Worm (Caenorhabditis elegans) whole organism, young adult: Measurements from ENCODE around the gene sra-27.

Experiments
- B0019.2 ChIP-seq: fragments of 200-800 bp; sonication (Bioruptor generic); conservative IDR thresholded peaks from 2 replicates; pipeline ENCODE4 v1.3.6; 2022; ENCODE audit warnings: missing genetic modification reagents, missing genetic modification characterization, missing compliant biosample characterization
- B0035.1 ChIP-seq: sonication (generic microtip); optimal IDR thresholded peaks from 2 replicates; lab custom pipeline; 2016; ENCODE audit warnings: missing genetic modification characterization, mild to moderate bottlenecking, missing compliant biosample characterization, missing genotype, missing genetic modification reagents
- F39B2.1 ChIP-seq: fragments of 200-800 bp; sonication (Bioruptor generic); IDR thresholded peaks from 2 replicates; pipeline ENCODE4 v1.3.6; 2022; ENCODE audit warnings: missing genetic modification reagents, missing genetic modification characterization, missing compliant biosample characterization
- Y56A3A.18 ChIP-seq: fragments of 200-800 bp; sonication (Bioruptor generic); IDR thresholded peaks from 2 replicates; pipeline ENCODE4 v1.3.6; 2022; ENCODE audit warnings: missing genetic modification reagents, missing genetic modification characterization, missing compliant biosample characterization
- ZK185.1 ChIP-seq: sonication (generic microtip); optimal IDR thresholded peaks from 2 replicates; lab custom pipeline; 2016; ENCODE audit warnings: mild to moderate bottlenecking, missing genetic modification characterization, missing compliant biosample characterization; ENCODE audit not compliant: poor library complexity, severe bottlenecking
- attf-5 ChIP-seq: fragments of 200-800 bp; sonication (Bioruptor generic); optimal IDR thresholded peaks from 2 replicates; lab custom pipeline; 2018; ENCODE audit warnings: mild to moderate bottlenecking, missing genetic modification characterization, missing compliant biosample characterization
- attf-6 ChIP-seq: fragments of 200-800 bp; sonication (Bioruptor generic); IDR thresholded peaks from 2 replicates; pipeline ENCODE4 v1.3.6; 2022; ENCODE audit warnings: missing genetic modification reagents, missing genetic modification characterization, missing compliant biosample characterization
- bed-2 ChIP-seq: fragments of 200-800 bp; sonication (Bioruptor generic); IDR thresholded peaks from 2 replicates; pipeline ENCODE4 v1.3.6; 2022; ENCODE audit warnings: missing genetic modification reagents, missing genetic modification characterization, missing compliant biosample characterization
- ccch-3 ChIP-seq: fragments of 200-800 bp; sonication (Bioruptor generic); optimal IDR thresholded peaks from 2 replicates; lab custom pipeline; 2018; ENCODE audit warnings: mild to moderate bottlenecking, missing genetic modification characterization, missing compliant biosample characterization
- cebp-1 ChIP-seq, 2 experiments: fragments of 200-800 bp in 1 of 2; sonication (Bioruptor generic) in 1 of 2; sonication (generic microtip) in 1 of 2; IDR thresholded peaks in 1 of 2; optimal IDR thresholded peaks in 1 of 2; 2 replicates each; pipeline versions ENCODE4 v1.3.6 to Lab custom; 2017 to 2022; ENCODE audit warnings: missing compliant biosample characterization in 2 of 2, missing genetic modification characterization in 2 of 2, mild to moderate bottlenecking in 1 of 2, missing genetic modification reagents in 1 of 2, moderate library complexity in 1 of 2
- dpl-1 ChIP-seq: fragments of 150-350 bp; optimal IDR thresholded peaks from 2 replicates; lab custom pipeline; 2014; ENCODE audit warnings: missing biosample characterization, missing genetic modification reagents, missing genetic modification characterization
- efl-1 ChIP-seq: fragments of 150-350 bp; optimal IDR thresholded peaks from 2 replicates; lab custom pipeline; 2014; ENCODE audit warnings: missing biosample characterization, missing genetic modification reagents, missing genetic modification characterization
- egrh-3 ChIP-seq: fragments of 200-800 bp; sonication (Bioruptor generic); IDR thresholded peaks from 2 replicates; pipeline ENCODE4 v1.3.6; 2022; ENCODE audit warnings: missing genetic modification reagents, missing genetic modification characterization, missing compliant biosample characterization
- gei-17 ChIP-seq: fragments of 200-800 bp; sonication (Bioruptor generic); optimal IDR thresholded peaks from 2 replicates; lab custom pipeline; 2018; ENCODE audit warnings: mild to moderate bottlenecking, missing genetic modification characterization, missing compliant biosample characterization
- him-1 ChIP-seq: sonication (generic microtip); optimal IDR thresholded peaks from 2 replicates; lab custom pipeline; 2016; ENCODE audit warnings: missing genotype, missing genetic modification reagents, missing genetic modification characterization, missing compliant biosample characterization
- hlh-26 ChIP-seq: fragments of 200-800 bp; sonication (Bioruptor generic); conservative IDR thresholded peaks from 2 replicates; pipeline ENCODE4 v1.3.6; 2022; ENCODE audit warnings: missing genetic modification reagents, missing genetic modification characterization, missing compliant biosample characterization
- lin-26 ChIP-seq: fragments of 200-800 bp; sonication (Bioruptor generic); IDR thresholded peaks from 2 replicates; pipeline ENCODE4 v1.3.6; 2022; ENCODE audit warnings: missing genetic modification reagents, missing genetic modification characterization, missing compliant biosample characterization
- madf-3 ChIP-seq: fragments of 200-800 bp; sonication (Bioruptor generic); IDR thresholded peaks from 2 replicates; pipeline ENCODE4 v1.3.6; 2022; ENCODE audit warnings: missing genetic modification reagents, missing genetic modification characterization, missing compliant biosample characterization
- madf-8 ChIP-seq: fragments of 200-800 bp; sonication (Bioruptor generic); conservative IDR thresholded peaks from 2 replicates; pipeline ENCODE4 v1.3.6; 2022; ENCODE audit warnings: missing genetic modification reagents, missing genetic modification characterization, missing compliant biosample characterization
- mxl-1 ChIP-seq: sonication (generic microtip); optimal IDR thresholded peaks from 2 replicates; lab custom pipeline; 2016; ENCODE audit warnings: missing genetic modification characterization, missing compliant biosample characterization
- nfya-1 ChIP-seq: sonication (generic microtip); optimal IDR thresholded peaks from 2 replicates; lab custom pipeline; 2017; ENCODE audit warnings: antibody characterized with exemption, missing compliant biosample characterization, missing genetic modification characterization, borderline replicate concordance; ENCODE audit not compliant: insufficient read depth
- nfya-2 ChIP-seq: fragments of 200-800 bp; sonication (Bioruptor generic); IDR thresholded peaks from 2 replicates; pipeline ENCODE4 v1.3.6; 2022; ENCODE audit warnings: missing genetic modification reagents, missing genetic modification characterization, missing compliant biosample characterization
- nhr-80 ChIP-seq: sonication (generic microtip); optimal IDR thresholded peaks from 2 replicates; lab custom pipeline; 2016; ENCODE audit warnings: missing genetic modification characterization, missing compliant biosample characterization
- pha-4 ChIP-seq: fragments of 150-350 bp; sonication (generic microtip); optimal IDR thresholded peaks from 2 replicates; lab custom pipeline; 2014; ENCODE audit warnings: missing biosample characterization, missing genetic modification reagents, missing genetic modification characterization
- rpc-1 ChIP-seq, 2 experiments: fragments of 150-350 bp in 1 of 2; sonication (generic microtip) in 1 of 2; optimal IDR thresholded peaks; 2 replicates each; lab custom pipeline; 2014 to 2018; ENCODE audit warnings: missing biosample characterization in 1 of 2, missing genetic modification characterization in 1 of 2, missing genetic modification reagents in 1 of 2, missing genotype in 1 of 2
- sdz-38 ChIP-seq: sonication (generic microtip); optimal IDR thresholded peaks from 2 replicates; lab custom pipeline; 2016; ENCODE audit warnings: missing genotype, missing genetic modification characterization, missing compliant biosample characterization
- snpc-4 ChIP-seq, 5 experiments: fragments of 150-350 bp in 1 of 5; sonication (generic microtip) in 4 of 5; optimal IDR thresholded peaks; 2 replicates each; lab custom pipeline; 2014 to 2018; ENCODE audit warnings: missing genetic modification characterization in 5 of 5, missing biosample characterization in 3 of 5, antibody characterized with exemption in 2 of 5, mild to moderate bottlenecking in 2 of 5, missing compliant biosample characterization in 2 of 5, missing genotype in 2 of 5, moderate library complexity in 2 of 5, missing genetic modification reagents in 1 of 5
- tlf-1 ChIP-seq: fragments of 200-800 bp; sonication (Bioruptor generic); optimal IDR thresholded peaks from 2 replicates; lab custom pipeline; 2018; ENCODE audit warnings: mild to moderate bottlenecking, missing genetic modification characterization, missing compliant biosample characterization
- ztf-22 ChIP-seq: fragments of 200-800 bp; sonication (Bioruptor generic); optimal IDR thresholded peaks from 2 replicates; lab custom pipeline; 2018; ENCODE audit warnings: mild to moderate bottlenecking, missing genetic modification characterization, moderate library complexity, missing compliant biosample characterization
- ztf-28 ChIP-seq: fragments of 200-800 bp; sonication (Bioruptor generic); IDR thresholded peaks from 2 replicates; pipeline ENCODE4 v1.3.6; 2022; ENCODE audit warnings: missing genetic modification reagents, missing genetic modification characterization, missing compliant biosample characterization
- ztf-3 ChIP-seq: fragments of 200-800 bp; sonication (Bioruptor generic); optimal IDR thresholded peaks from 2 replicates; lab custom pipeline; 2018; ENCODE audit warnings: mild to moderate bottlenecking, missing genetic modification characterization, missing compliant biosample characterization

The sra-27 gene

ce11 chrII:6609315-6609842, 40.6 kb downstream of the sra-27 start, which contains the start of gene epg-5 (continued):
- TF ChIP-seq nhr-80 (tag; lab: Kevin White, UChicago) (peak; percentile 21), him-1 (tag; lab: Kevin White, UChicago) (no peak), cebp-1 (GFP tag; IDR thresholded peaks at IDR 0.05; lab: Robert Waterston, UW) (no peak), cebp-1 (tag; optimal IDR thresholded peaks at IDR 0.05; lab: Kevin White, UChicago) (peak; percentile 29), nfya-1 (no peak), ztf-22 (no peak), efl-1 (GFP tag; lab: Kevin White, UChicago) (no peak), ccch-3 (GFP tag; lab: Kevin White, UChicago) (no peak), nfya-2 (no peak), ztf-28 (no peak), snpc-4 (GFP tag; optimal IDR thresholded peaks at IDR 0.05; lab: Kevin White, UChicago) (no peak), snpc-4 (tag; optimal IDR thresholded peaks at IDR 0.05; lab: Kevin White, UChicago) (peak in 1 of 4 experiments; percentile 3), hlh-26 (GFP tag; lab: Robert Waterston, UW) (no peak), dpl-1 (GFP tag; lab: Kevin White, UChicago) (no peak), attf-5 (GFP tag; lab: Kevin White, UChicago) (peak; percentile 78)

ce11 chrII:6610262-6610661, 41.5 kb downstream of the sra-27 start:
- no peak for TF ChIP-seq nfya-2
- no peak for TF ChIP-seq attf-6
- no peak for TF ChIP-seq bed-2 (GFP tag; lab: Robert Waterston, UW)
- TF ChIP-seq B0019.2 (GFP tag; lab: Robert Waterston, UW): no peak
- TF ChIP-seq rpc-1 (optimal IDR thresholded peaks at IDR 0.05; lab: Kevin White, UChicago): no peak
- TF ChIP-seq rpc-1 (tag; optimal IDR thresholded peaks at IDR 0.05; lab: Kevin White, UChicago): no peak
- no peak for TF ChIP-seq B0035.1
- TF ChIP-seq tlf-1 (GFP tag; lab: Kevin White, UChicago): no peak
- TF ChIP-seq ZK185.1: no peak
- TF ChIP-seq ztf-3 (GFP tag; lab: Kevin White, UChicago): no peak
- TF ChIP-seq gei-17: no peak
- TF ChIP-seq F39B2.1 (GFP tag; lab: Robert Waterston, UW): no peak
- no peak for TF ChIP-seq mxl-1 (tag; lab: Kevin White, UChicago)
- no peak for TF ChIP-seq madf-3 (GFP tag; lab: Robert Waterston, UW)
- TF ChIP-seq Y56A3A.18 (GFP tag; lab: Robert Waterston, UW): no peak
- no peak for TF ChIP-seq pha-4 (tag; lab: Kevin White, UChicago)
- no peak for TF ChIP-seq sdz-38 (tag; lab: Kevin White, UChicago)
- TF ChIP-seq lin-26 (GFP tag; lab: Robert Waterston, UW): no peak

ce11 chrII:6612544-6612943, 43.7 kb downstream of the sra-27 start:
- TF ChIP-seq madf-8 (GFP tag; lab: Robert Waterston, UW) (no peak), nhr-80 (tag; lab: Kevin White, UChicago) (peak; percentile 74)

DNA sequence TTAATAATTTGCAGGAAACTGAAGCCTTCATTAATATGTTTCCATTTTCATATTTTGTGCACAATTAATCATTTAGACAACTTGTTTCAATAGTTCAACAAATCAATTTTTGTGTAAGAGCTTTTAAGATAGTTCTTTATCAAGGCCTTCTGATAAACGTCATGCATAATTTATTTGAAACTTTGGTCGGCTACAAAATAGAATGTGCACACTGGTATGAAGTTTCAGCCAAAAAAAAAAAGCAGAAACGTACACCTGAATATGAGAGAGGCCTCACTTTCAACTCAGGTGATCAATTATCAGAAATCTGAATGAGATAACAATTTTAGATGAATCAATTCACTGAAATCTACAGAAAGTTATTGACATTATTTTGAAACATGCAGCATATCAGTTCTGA, 45.7 kb downstream of the sra-27 start:
- peak; percentile 31 for TF ChIP-seq nhr-80 (tag; lab: Kevin White, UChicago)
- TF ChIP-seq cebp-1 (GFP tag; IDR thresholded peaks at IDR 0.05; lab: Robert Waterston, UW): no peak
- TF ChIP-seq cebp-1 (tag; optimal IDR thresholded peaks at IDR 0.05; lab: Kevin White, UChicago): no peak
- no peak for TF ChIP-seq egrh-3 (GFP tag; lab: Robert Waterston, UW)
